Fruit fly (Drosophila melanogaster): Measurements from ENCODE around the gene RpL7-like.

RpL7-like gene

DNA sequence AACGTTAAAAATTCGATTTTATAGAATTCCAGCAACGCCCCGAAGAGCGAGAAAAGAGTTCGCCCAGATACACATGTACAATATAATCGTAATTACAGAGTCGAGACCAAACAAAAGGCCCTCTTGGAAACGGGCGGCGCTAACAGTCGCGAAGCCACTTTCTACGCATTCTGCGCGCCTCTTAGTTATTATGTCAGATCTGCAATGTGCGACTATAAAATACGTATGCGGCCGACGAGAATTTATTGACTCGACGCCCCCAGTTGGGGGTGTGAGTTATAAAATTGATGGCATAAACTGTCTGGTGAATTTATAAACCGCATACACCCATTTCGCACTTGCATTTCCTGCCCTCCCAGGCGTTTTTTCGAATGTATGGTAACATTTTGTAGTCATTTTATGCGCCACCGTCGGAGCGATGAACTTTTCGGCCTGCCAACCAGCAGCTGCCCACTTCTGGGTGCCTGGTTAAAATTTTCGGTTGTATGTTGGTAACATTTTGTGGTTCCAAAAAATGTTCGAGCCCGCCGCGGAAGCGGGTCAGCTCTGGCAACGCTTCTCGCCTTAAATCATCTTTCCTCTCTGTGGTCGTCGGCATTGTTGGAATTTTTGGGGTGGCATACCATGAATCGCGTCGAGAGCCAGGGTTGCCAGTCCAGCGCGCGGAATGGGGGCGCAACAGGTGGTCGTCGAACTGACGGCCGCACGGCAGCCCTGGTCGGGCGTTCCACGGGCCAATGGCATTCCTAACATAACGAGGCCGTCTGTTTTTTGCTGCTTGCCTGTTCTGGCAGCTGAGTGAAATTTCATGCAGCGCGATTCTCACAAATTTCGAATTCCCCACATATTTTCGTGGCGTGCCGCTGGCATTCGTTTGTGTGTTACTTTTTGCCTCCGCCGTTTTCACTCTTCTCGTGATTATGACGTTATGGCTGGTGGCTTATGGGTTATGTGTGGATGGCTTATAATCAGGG lies 44.2 kb upstream of the RpL7-like start (continued):
- TF ChIP-seq CG9437 (GFP tag; optimal IDR thresholded peaks at IDR 0.05) (no peak), Spps (tag; optimal IDR thresholded peaks at IDR 0.05) (peak; percentile 8), ab (GFP tag; optimal IDR thresholded peaks at IDR 0.05) (peak; percentile 34), CG14050 (GFP tag; IDR thresholded peaks at IDR 0.05) (no peak), Abd-B (GFP tag; optimal IDR thresholded peaks at IDR 0.05) (peak; percentile 56), yki (optimal IDR thresholded peaks at IDR 0.05) (no peak), Bdp1 (GFP tag; optimal IDR thresholded peaks at IDR 0.05) (peak; percentile 63), B-H1 (GFP tag; IDR thresholded peaks at IDR 0.05) (no peak), grau (tag; optimal IDR thresholded peaks at IDR 0.05) (peak; percentile 72), usp (GFP tag; optimal IDR thresholded peaks at IDR 0.05) (no peak), HLH3B (GFP tag; IDR thresholded peaks at IDR 0.05) (no peak), CG10462 (GFP tag; optimal IDR thresholded peaks at IDR 0.05) (no peak), emc (GFP tag; optimal IDR thresholded peaks at IDR 0.05) (peak; percentile 30), ranshi (GFP tag; IDR thresholded peaks at IDR 0.05) (no peak), pros (GFP tag; optimal IDR thresholded peaks at IDR 0.05) (peak; percentile 72), cwo (GFP tag; optimal IDR thresholded peaks at IDR 0.05) (peak; percentile 89), klu (GFP tag; IDR thresholded peaks at IDR 0.05) (no peak), Ravus (GFP tag; IDR thresholded peaks at IDR 0.05) (no peak), NfI (GFP tag; optimal IDR thresholded peaks at IDR 0.05) (peak; percentile 37), maf-S (GFP tag; optimal IDR thresholded peaks at IDR 0.05) (peak; percentile 71), bbx (GFP tag; IDR thresholded peaks at IDR 0.05; ENCODE audit: partially characterized antibody) (no peak), fd64A (GFP tag; optimal IDR thresholded peaks at IDR 0.05) (peak; percentile 52), cg (GFP tag; optimal IDR thresholded peaks at IDR 0.05) (peak; percentile 37), CG30431 (GFP tag; optimal IDR thresholded peaks at IDR 0.05) (peak; percentile 0), Blimp-1 (GFP tag; optimal IDR thresholded peaks at IDR 0.05) (peak; percentile 75), al (GFP tag; IDR thresholded peaks at IDR 0.05) (no peak), CG15011 (GFP tag; optimal IDR thresholded peaks at IDR 0.05) (peak; percentile 5), ro (GFP tag; IDR thresholded peaks at IDR 0.05) (no peak), pan (optimal IDR thresholded peaks at IDR 0.05) (no peak), pan (GFP tag; optimal IDR thresholded peaks at IDR 0.05 in 1 of 2, IDR thresholded peaks at IDR 0.05 in 1 of 2) (no peak), slbo (GFP tag; IDR thresholded peaks at IDR 0.05) (no peak), croc (GFP tag; conservative IDR thresholded peaks at IDR 0.05) (no peak), CG4282 (GFP tag; optimal IDR thresholded peaks at IDR 0.05) (no peak), dmrt99B (tag; optimal IDR thresholded peaks at IDR 0.05) (peak; percentile 72), CG1233 (GFP tag; optimal IDR thresholded peaks at IDR 0.05) (peak; percentile 58), h (optimal IDR thresholded peaks at IDR 0.05) (no peak), MBD-R2 (GFP tag; IDR thresholded peaks at IDR 0.05) (no peak), CG10431 (GFP tag; optimal IDR thresholded peaks at IDR 0.05) (peak; percentile 51), Jarid2 (GFP tag; optimal IDR thresholded peaks at IDR 0.05) (peak; percentile 22), sna (GFP tag; IDR thresholded peaks at IDR 0.05; ENCODE audit: partially characterized antibody) (no peak), E2f2 (GFP tag; IDR thresholded peaks at IDR 0.05) (no peak), Dek (tag; optimal IDR thresholded peaks at IDR 0.05) (peak; percentile 60), CG4854 (GFP tag; optimal IDR thresholded peaks at IDR 0.05) (peak; percentile 62), CG12391 (tag; optimal IDR thresholded peaks at IDR 0.05) (peak; percentile 67), CG5245 (GFP tag; optimal IDR thresholded peaks at IDR 0.05) (peak; percentile 84), hth (optimal IDR thresholded peaks at IDR 0.05) (no peak), HLHmδ (GFP tag; optimal IDR thresholded peaks at IDR 0.05) (peak; percentile 89), CG6813 (GFP tag; optimal IDR thresholded peaks at IDR 0.05) (peak; percentile 85), exex (tag; optimal IDR thresholded peaks at IDR 0.05) (peak; percentile 85), Oaz (GFP tag; IDR thresholded peaks at IDR 0.05) (no peak)

Measured in whole organism, embryonic.